Comparison of ENCODE assay signal across 1 fruit fly cellular context in the genomic region with DNA sequence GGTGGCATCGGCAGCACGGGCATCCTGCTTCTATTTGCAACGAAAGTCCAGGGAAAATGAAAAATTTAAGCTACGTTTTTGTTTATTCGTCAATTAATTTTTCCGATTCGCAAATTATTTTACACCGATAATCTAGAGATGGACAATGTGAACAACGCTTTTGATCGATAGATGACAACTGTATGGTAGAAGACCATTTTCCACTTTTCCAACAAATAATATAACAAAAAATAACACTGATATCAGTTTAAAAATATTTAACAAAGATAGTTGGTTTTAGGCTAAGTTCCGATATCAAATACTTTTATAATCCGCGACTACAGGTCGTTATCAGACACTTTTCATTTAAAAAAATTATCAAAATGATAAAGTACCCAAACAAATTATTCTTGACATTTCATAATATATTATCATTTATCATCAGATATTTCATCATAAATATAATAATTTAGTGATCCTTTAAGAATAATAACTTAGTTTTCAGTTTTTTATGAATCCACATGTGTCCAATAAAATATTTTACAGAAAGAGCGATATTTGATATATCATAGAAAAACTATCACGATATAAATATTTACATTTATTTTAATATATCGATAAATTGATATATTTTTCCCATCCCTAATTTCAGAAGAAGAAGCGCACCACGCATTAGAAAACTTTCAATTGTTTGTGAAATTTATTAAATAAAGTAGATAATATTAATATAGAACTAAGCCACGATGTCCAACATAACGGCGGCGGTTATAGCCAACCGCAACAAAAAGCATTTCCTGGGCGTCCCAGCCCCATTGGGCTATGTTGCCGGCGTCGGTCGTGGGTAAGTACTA.
TF ChIP-seq lines count a peak whose summit lies in the region.

A gene (minus strand): TSS at position 159 of the 830 bp plus-strand sequence.
A gene (plus strand): TSS at position 601 of the 830 bp plus-strand sequence.

TF ChIP-seq in whole organism, embryonic, 481 proteins besides CTCF, POLR2A, EP300 and RAD21 (continued from another document):
- peak; percentile 38; the same call in 1 of the 2 replicates for TF ChIP-seq Rfx (GFP tag; IDR thresholded peaks at IDR 0.05; lab: Robert Waterston, UW)
- TF ChIP-seq Dref (GFP tag; IDR thresholded peaks at IDR 0.05; lab: Robert Waterston, UW), result peak; percentile 65
- TF ChIP-seq CG9932 (GFP tag; IDR thresholded peaks at IDR 0.05; lab: Robert Waterston, UW), result peak; percentile 56
- peak; percentile 41 for TF ChIP-seq CG12391 (tag; optimal IDR thresholded peaks at IDR 0.05; lab: Kevin White, UChicago)
- TF ChIP-seq rib (GFP tag; IDR thresholded peaks at IDR 0.05; lab: Robert Waterston, UW), result no peak
- no peak for TF ChIP-seq bcd (GFP tag; optimal IDR thresholded peaks at IDR 0.05; lab: Kevin White, UChicago)
- peak; percentile 46 for TF ChIP-seq CoRest (tag; optimal IDR thresholded peaks at IDR 0.05; lab: Kevin White, UChicago)
- peak; percentile 12 for TF ChIP-seq mam (GFP tag; optimal IDR thresholded peaks at IDR 0.05; lab: Kevin White, UChicago)
- peak; percentile 42 for TF ChIP-seq CG34224 (GFP tag; IDR thresholded peaks at IDR 0.05; lab: Robert Waterston, UW; ENCODE audit: partially characterized antibody)
- TF ChIP-seq CG10267 (tag; optimal IDR thresholded peaks at IDR 0.05; lab: Kevin White, UChicago), result peak; percentile 27
- TF ChIP-seq CG3995 (GFP tag; optimal IDR thresholded peaks at IDR 0.05; lab: Kevin White, UChicago), result peak; percentile 82
- TF ChIP-seq CG4617 (GFP tag; optimal IDR thresholded peaks at IDR 0.05; lab: Kevin White, UChicago; ENCODE audit: borderline replicate concordance), result peak; percentile 16
- no peak for TF ChIP-seq Ravus (GFP tag; IDR thresholded peaks at IDR 0.05; lab: Robert Waterston, UW)
- TF ChIP-seq NfI (GFP tag; optimal IDR thresholded peaks at IDR 0.05; lab: Kevin White, UChicago), result no peak
- peak; percentile 61 for TF ChIP-seq Bgb (GFP tag; IDR thresholded peaks at IDR 0.05; lab: Robert Waterston, UW; ENCODE audit: partially characterized antibody)
- TF ChIP-seq CG2129 (GFP tag; IDR thresholded peaks at IDR 0.05; lab: Robert Waterston, UW; ENCODE audit: partially characterized antibody), result peak; percentile 48; the same call in 1 of the 2 replicates
- peak; percentile 82 for TF ChIP-seq CG17385 (GFP tag; optimal IDR thresholded peaks at IDR 0.05; lab: Kevin White, UChicago)
- peak; percentile 57 for TF ChIP-seq CG6791 (GFP tag; IDR thresholded peaks at IDR 0.05; lab: Robert Waterston, UW; ENCODE audit: partially characterized antibody)
- TF ChIP-seq Nf-YC (tag; optimal IDR thresholded peaks at IDR 0.05; lab: Kevin White, UChicago), result no peak
- no peak for TF ChIP-seq dati (GFP tag; IDR thresholded peaks at IDR 0.05; lab: Robert Waterston, UW)
- peak; percentile 73; the same call in 3 of the 4 replicates for TF ChIP-seq Dll (GFP tag; IDR thresholded peaks at IDR 0.05; lab: Robert Waterston, UW; ENCODE audit: partially characterized antibody)
- TF ChIP-seq inv (GFP tag; IDR thresholded peaks at IDR 0.05; lab: Robert Waterston, UW; ENCODE audit: partially characterized antibody), result peak; percentile 42; the same call in 1 of the 2 replicates
- no peak for TF ChIP-seq CG2120 (GFP tag; optimal IDR thresholded peaks at IDR 0.05; lab: Kevin White, UChicago)
- no peak for TF ChIP-seq CG2875 (GFP tag; optimal IDR thresholded peaks at IDR 0.05; lab: Kevin White, UChicago)
- no peak for TF ChIP-seq pho (GFP tag; optimal IDR thresholded peaks at IDR 0.05; lab: Kevin White, UChicago)
- peak; percentile 67; the same call in 2 of the 3 replicates for TF ChIP-seq knrl (GFP tag; IDR thresholded peaks at IDR 0.05; lab: Robert Waterston, UW; ENCODE audit: partially characterized antibody)
- no peak for TF ChIP-seq CG3726 (GFP tag; IDR thresholded peaks at IDR 0.05; lab: Robert Waterston, UW)
- peak; percentile 36 for TF ChIP-seq phol (tag; optimal IDR thresholded peaks at IDR 0.05; lab: Kevin White, UChicago)
- peak; percentile 31 for TF ChIP-seq hbn (GFP tag; IDR thresholded peaks at IDR 0.05; lab: Robert Waterston, UW; ENCODE audit: partially characterized antibody)
- no peak for TF ChIP-seq CG6854 (GFP tag; optimal IDR thresholded peaks at IDR 0.05; lab: Kevin White, UChicago)
- TF ChIP-seq Spps (tag; optimal IDR thresholded peaks at IDR 0.05; lab: Kevin White, UChicago), result no peak
- peak; percentile 58 for TF ChIP-seq MESR4 (GFP tag; optimal IDR thresholded peaks at IDR 0.05; lab: Kevin White, UChicago)
- TF ChIP-seq CG30403 (GFP tag; optimal IDR thresholded peaks at IDR 0.05; lab: Kevin White, UChicago), result peak; percentile 37
- no peak for TF ChIP-seq cwo (GFP tag; optimal IDR thresholded peaks at IDR 0.05; lab: Kevin White, UChicago)
- TF ChIP-seq Hr3 (GFP tag; optimal IDR thresholded peaks at IDR 0.05; lab: Kevin White, UChicago), result peak; percentile 15
- 0 out of 3 replicates have a peak, but pooled peaks have one; percentile 48 for TF ChIP-seq CG14860 (GFP tag; IDR thresholded peaks at IDR 0.05; lab: Robert Waterston, UW; ENCODE audit: partially characterized antibody)
- TF ChIP-seq BEAF-32 (GFP tag; optimal IDR thresholded peaks at IDR 0.05; lab: Kevin White, UChicago), result peak; percentile 74
- peak; percentile 29; the same call in 1 of the 2 replicates for TF ChIP-seq CG6272 (GFP tag; IDR thresholded peaks at IDR 0.05; lab: Robert Waterston, UW)
- TF ChIP-seq fru (optimal IDR thresholded peaks at IDR 0.05; lab: Kevin White, UChicago), result no peak
- peak; percentile 70 for TF ChIP-seq Scr (GFP tag; IDR thresholded peaks at IDR 0.05; lab: Robert Waterston, UW; ENCODE audit: partially characterized antibody)
- peak; percentile 64 for TF ChIP-seq MBD-R2 (GFP tag; IDR thresholded peaks at IDR 0.05; lab: Robert Waterston, UW)
- TF ChIP-seq gt (GFP tag; IDR thresholded peaks at IDR 0.05; lab: Robert Waterston, UW), result no peak
- TF ChIP-seq sna (GFP tag; IDR thresholded peaks at IDR 0.05; lab: Robert Waterston, UW; ENCODE audit: partially characterized antibody), result peak; percentile 28; the same call in 1 of the 2 replicates
- no peak for TF ChIP-seq ase (GFP tag; IDR thresholded peaks at IDR 0.05; lab: Robert Waterston, UW)
- peak; percentile 75 for TF ChIP-seq Sry-δ (GFP tag; optimal IDR thresholded peaks at IDR 0.05; lab: Kevin White, UChicago)
- TF ChIP-seq CG2116 (GFP tag; optimal IDR thresholded peaks at IDR 0.05; lab: Kevin White, UChicago), result peak; percentile 52
- TF ChIP-seq CG30020 (tag; optimal IDR thresholded peaks at IDR 0.05; lab: Kevin White, UChicago), result peak; percentile 65
- peak; percentile 51 for TF ChIP-seq bbx (GFP tag; IDR thresholded peaks at IDR 0.05; lab: Robert Waterston, UW; ENCODE audit: partially characterized antibody)
- no peak for TF ChIP-seq TFAM (GFP tag; optimal IDR thresholded peaks at IDR 0.05; lab: Kevin White, UChicago)
- no peak for TF ChIP-seq crc (GFP tag; optimal IDR thresholded peaks at IDR 0.05; lab: Kevin White, UChicago)
- TF ChIP-seq CG10321 (GFP tag; IDR thresholded peaks at IDR 0.05; lab: Robert Waterston, UW), result no peak
- TF ChIP-seq amos (GFP tag; IDR thresholded peaks at IDR 0.05; lab: Robert Waterston, UW; ENCODE audit: partially characterized antibody), result peak; percentile 60
